Fruit fly (Drosophila melanogaster): Measurements from ENCODE around the gene CG13247.

CG13247 gene

DNA sequence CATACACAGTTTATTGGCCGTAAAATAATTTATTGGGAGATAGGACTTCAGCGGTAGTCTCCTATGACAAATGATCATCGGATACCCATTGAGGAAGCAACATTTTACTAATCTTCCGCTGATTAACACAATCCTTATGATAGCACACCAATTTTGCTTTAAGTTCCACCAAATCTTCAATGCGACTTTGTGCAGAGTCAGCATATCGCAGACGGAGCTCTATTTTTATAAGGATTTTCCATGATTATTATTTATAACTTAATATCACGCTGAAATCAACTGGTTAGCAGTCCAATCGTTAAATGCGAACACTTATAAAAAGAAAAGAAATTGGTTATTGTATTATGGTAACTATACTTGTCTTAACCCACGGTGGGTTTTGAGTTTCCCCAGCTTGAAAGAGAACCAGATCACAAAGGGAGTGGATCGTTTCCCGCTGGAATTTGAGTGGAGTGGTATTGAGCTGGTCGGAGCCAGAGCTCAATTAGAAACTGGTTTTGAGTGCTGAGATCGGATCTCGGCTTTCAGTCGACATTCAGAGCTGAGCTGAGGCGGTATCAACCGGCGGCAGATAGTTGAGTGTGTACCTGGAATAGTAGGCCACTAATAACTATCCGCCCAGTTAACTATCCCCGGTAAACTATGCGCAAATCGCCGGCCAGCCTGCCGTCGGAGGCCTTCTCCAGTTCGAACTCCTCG lies 3.3 kb upstream of the CG13247 start, which contains the start of the genes Toll-9 and in:
TSS of gene Toll-9 (minus strand) at position 51 of the 699 bp plus-strand sequence.
TSS of gene in (plus strand) at position 525 of the 699 bp plus-strand sequence.
- TF ChIP-seq CTCF (optimal IDR thresholded peaks at IDR 0.05), result no peak
- TF ChIP-seq CG8478 (optimal IDR thresholded peaks at IDR 0.05), result no peak

dm6 chr3L:20375467-20375866 lies 5.4 kb downstream of the CG13247 start:
- TF ChIP-seq CTCF (optimal IDR thresholded peaks at IDR 0.05) (no peak), CG8478 (optimal IDR thresholded peaks at IDR 0.05) (no peak)

- TF ChIP-seq CG8478 (optimal IDR thresholded peaks at IDR 0.05) (no peak), CTCF (optimal IDR thresholded peaks at IDR 0.05) (no peak)
Observed at dm6 chr3L:20375878-20376563, 5.9 kb downstream of the CG13247 start, which contains the start of the genes Ide and RhoBTB. Gene Ide, minus strand, starts transcription at chr3L:20375896. Gene RhoBTB, plus strand, starts transcription at chr3L:20376242.

DNA sequence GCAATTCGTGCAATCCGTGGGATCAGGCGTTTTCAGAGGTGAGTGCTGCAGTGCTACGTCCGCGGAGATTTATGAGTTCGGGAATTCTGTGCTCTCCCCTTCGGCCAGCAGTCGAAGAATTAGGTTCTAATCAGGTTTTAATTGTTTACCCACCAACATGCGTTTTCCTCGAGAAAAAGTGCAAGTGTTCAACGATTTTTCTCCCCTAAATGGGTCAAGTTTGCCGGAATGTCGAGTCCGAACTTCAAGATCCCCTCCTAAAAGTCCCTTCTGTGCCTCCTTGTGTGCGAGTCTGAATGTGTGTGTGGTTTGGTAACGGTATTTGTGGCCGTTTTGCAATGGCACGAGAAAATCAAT lies 6.4 kb downstream of the CG13247 start:
- no peak for TF ChIP-seq CG8478 (optimal IDR thresholded peaks at IDR 0.05)
- TF ChIP-seq CTCF (optimal IDR thresholded peaks at IDR 0.05), result no peak

- TF ChIP-seq CTCF (optimal IDR thresholded peaks at IDR 0.05) (no peak), CG8478 (optimal IDR thresholded peaks at IDR 0.05) (no peak)
Observed at dm6 chr3L:20379496-20379895, 9.4 kb downstream of the CG13247 start.

DNA sequence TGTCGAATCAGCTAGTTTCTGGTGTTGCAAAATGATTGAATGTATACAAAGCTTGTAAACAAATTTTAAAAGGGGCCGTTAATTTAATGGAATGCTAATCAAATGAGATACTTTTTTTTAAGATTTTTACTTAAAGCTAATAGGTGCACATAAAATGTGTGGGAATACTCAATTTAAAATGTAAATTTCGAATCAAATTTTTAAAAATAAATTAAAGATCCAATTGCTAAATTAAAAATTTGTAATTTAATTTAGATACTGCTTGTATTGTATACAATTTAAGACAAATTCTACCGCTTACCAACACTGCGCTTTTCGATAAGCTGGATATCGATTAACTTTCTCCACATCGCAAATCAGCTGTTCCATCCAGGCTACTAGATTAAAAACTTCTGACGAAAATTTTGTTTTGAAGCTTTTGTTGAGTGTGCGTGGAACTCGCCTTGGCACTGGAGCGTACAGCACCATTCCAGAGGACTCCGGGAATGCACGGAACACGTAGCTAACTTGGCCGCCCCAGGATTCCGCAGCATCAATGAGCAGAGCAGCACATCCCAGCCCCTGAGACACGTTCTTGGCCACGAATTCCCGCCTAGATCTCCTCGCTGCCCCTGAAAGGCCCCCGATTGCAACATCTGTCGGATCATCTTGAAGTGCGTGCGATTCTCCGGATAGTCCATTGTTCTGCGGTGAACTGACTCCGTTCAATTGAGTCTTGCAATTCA lies 14.1 kb downstream of the CG13247 start, which contains the start of the genes CG5498 and fbl:
TSS of gene CG5498 (minus strand) at position 24 of the 725 bp plus-strand sequence.
TSS of gene fbl (plus strand) at position 344 of the 725 bp plus-strand sequence.
- TF ChIP-seq CG8478 (optimal IDR thresholded peaks at IDR 0.05) (no peak), CTCF (optimal IDR thresholded peaks at IDR 0.05) (no peak)

- TF ChIP-seq CG8478 (optimal IDR thresholded peaks at IDR 0.05), result no peak
- TF ChIP-seq CTCF (optimal IDR thresholded peaks at IDR 0.05), result no peak
Observed at dm6 chr3L:20385006-20385405, 14.9 kb downstream of the CG13247 start.

DNA sequence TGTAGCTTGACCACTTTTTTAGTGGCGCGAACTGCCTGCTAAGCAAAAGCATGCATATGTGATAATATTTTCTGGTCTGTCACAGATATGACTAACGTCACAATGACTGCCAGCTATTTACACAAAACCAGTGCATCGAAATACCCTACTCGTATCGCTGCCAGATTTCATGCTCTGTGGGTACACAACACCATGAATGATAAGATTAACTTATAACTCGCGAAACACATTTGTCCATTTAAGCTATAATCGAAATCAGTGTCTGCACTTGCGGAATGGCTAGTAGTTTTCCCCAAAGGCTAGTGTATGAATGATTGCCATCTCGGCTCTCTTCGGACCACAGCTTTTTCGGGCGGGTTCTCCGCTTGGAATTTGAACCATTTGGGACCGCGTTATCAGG lies 15.3 kb downstream of the CG13247 start:
- no peak for TF ChIP-seq CG8478 (optimal IDR thresholded peaks at IDR 0.05)
- TF ChIP-seq CTCF (optimal IDR thresholded peaks at IDR 0.05), result no peak

- TF ChIP-seq CG8478 (optimal IDR thresholded peaks at IDR 0.05), result no peak
Observed at dm6 chr3L:20385969-20386370, 15.9 kb downstream of the CG13247 start.

- TF ChIP-seq CG8478 (optimal IDR thresholded peaks at IDR 0.05) (no peak), CTCF (optimal IDR thresholded peaks at IDR 0.05) (no peak)
Observed at dm6 chr3L:20387038-20387842, 17.1 kb downstream of the CG13247 start.

- TF ChIP-seq CTCF (optimal IDR thresholded peaks at IDR 0.05) (no peak), CG8478 (optimal IDR thresholded peaks at IDR 0.05) (no peak)
Observed at dm6 chr3L:20387843-20388163, 17.7 kb downstream of the CG13247 start.

DNA sequence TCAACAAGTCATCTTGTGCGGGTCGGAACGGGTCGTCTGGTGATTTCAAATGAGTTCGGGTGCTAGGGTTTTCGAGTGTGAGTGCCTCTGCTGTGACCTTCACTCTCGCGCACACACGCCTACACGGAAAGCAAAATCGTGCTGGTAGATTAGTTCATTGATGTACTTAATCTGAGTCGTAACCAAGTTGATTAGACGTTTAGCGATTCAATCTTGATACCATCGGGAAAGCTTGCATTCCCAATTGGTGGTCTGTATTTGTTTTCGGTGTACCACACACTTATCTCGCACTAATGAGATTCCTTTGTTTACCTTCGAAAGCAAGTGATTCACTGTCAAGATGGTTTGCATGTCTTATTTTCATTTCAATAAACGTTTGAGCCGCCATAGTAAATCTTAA lies 18.9 kb downstream of the CG13247 start:
- TF ChIP-seq CG8478 (optimal IDR thresholded peaks at IDR 0.05) (no peak), CTCF (optimal IDR thresholded peaks at IDR 0.05) (no peak)

DNA sequence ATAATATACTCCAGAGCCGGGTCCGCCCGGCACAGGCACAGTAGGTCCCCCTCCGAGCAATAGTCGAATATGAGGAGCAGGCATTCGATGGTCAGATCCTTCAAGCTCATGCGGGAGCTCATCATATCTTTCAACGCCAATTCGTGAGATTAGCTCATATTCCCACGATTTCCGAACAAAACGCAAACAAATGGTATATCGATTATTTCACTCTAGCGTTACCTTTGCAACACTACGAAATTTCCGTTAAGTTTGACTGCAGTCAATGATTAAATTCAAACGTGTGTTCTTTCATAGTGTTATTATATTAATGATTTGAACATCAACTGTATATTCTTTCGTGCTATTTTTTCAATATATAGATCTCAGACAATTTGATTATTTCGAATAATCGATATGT lies 23.2 kb downstream of the CG13247 start, which contains the start of gene CG33969:
TSS of gene CG33969 (minus strand) at position 197 of the 400 bp plus-strand sequence.
- TF ChIP-seq CG8478 (optimal IDR thresholded peaks at IDR 0.05) (no peak), CTCF (optimal IDR thresholded peaks at IDR 0.05) (no peak)

- TF ChIP-seq CG8478 (optimal IDR thresholded peaks at IDR 0.05) (no peak), CTCF (optimal IDR thresholded peaks at IDR 0.05) (no peak)
Observed at dm6 chr3L:20395257-20395909, 25.3 kb downstream of the CG13247 start.
